Fruit fly (Drosophila melanogaster) whole organism, embryonic: ENCODE measurements around the gene Muc14A.

Experiments
- ATbp ChIP-seq: fragments of 200-800 bp; sonication (Bioruptor generic); optimal IDR thresholded peaks from 2 replicates; lab custom pipeline; 2017; ENCODE audit warnings: missing biosample characterization, mild to moderate bottlenecking, missing genetic modification characterization, missing genetic modification reagents
- Ada2b ChIP-seq: fragments of 200-800 bp; sonication (Bioruptor generic); IDR thresholded peaks from 2 replicates; pipeline ENCODE4 v1.3.6; 2022; ENCODE audit warnings: missing biosample characterization, missing genetic modification characterization
- Antp ChIP-seq: fragments of 200-800 bp; sonication (Bioruptor generic); optimal IDR thresholded peaks from 3 replicates; lab custom pipeline; 2016; ENCODE audit warnings: missing biosample characterization, missing genetic modification characterization
- CG12155 ChIP-seq: fragments of 200-800 bp; sonication (Bioruptor generic); optimal IDR thresholded peaks from 3 replicates; lab custom pipeline; 2016; ENCODE audit warnings: missing biosample characterization, missing genetic modification characterization
- CG12236 ChIP-seq: fragments of 200-800 bp; sonication (Bioruptor generic); optimal IDR thresholded peaks from 2 replicates; lab custom pipeline; 2016; ENCODE audit warnings: missing biosample characterization, missing genetic modification characterization
- CG1233 ChIP-seq: fragments of 200-800 bp; sonication (Bioruptor generic); optimal IDR thresholded peaks from 4 replicates; lab custom pipeline; 2018; ENCODE audit warnings: missing biosample characterization, mild to moderate bottlenecking, missing genetic modification characterization
- CG12391 ChIP-seq: fragments of 200-800 bp; sonication (Bioruptor generic); optimal IDR thresholded peaks from 3 replicates; lab custom pipeline; 2018; ENCODE audit warnings: missing biosample characterization, mild to moderate bottlenecking, missing genetic modification characterization, moderate library complexity
- CG12769 ChIP-seq: fragments of 200-800 bp; sonication (Bioruptor generic); optimal IDR thresholded peaks from 2 replicates; lab custom pipeline; 2019; ENCODE audit warnings: missing biosample characterization, mild to moderate bottlenecking, missing genetic modification characterization, moderate library complexity
- CG13296 ChIP-seq: fragments of 200-800 bp; sonication (Bioruptor generic); optimal IDR thresholded peaks from 3 replicates; lab custom pipeline; 2018; ENCODE audit warnings: missing biosample characterization, mild to moderate bottlenecking, missing genetic modification characterization
- CG13775 ChIP-seq: fragments of 200-800 bp; sonication (Bioruptor generic); optimal IDR thresholded peaks from 3 replicates; lab custom pipeline; 2017; ENCODE audit warnings: missing biosample characterization, mild to moderate bottlenecking, missing genetic modification characterization
- CG14014 ChIP-seq: fragments of 200-800 bp; sonication (Bioruptor generic); IDR thresholded peaks from 2 replicates; pipeline ENCODE4 v1.3.6; 2022; ENCODE audit warnings: missing biosample characterization, missing genetic modification characterization
- CG15514 ChIP-seq: fragments of 200-800 bp; sonication (Bioruptor generic); optimal IDR thresholded peaks from 3 replicates; lab custom pipeline; 2017; ENCODE audit warnings: missing biosample characterization, missing genetic modification characterization, mild to moderate bottlenecking, moderate library complexity, missing genetic modification reagents
- CG1602 ChIP-seq: fragments of 200-800 bp; sonication (Bioruptor generic); optimal IDR thresholded peaks from 3 replicates; lab custom pipeline; 2016; ENCODE audit warnings: missing biosample characterization, missing genetic modification characterization
- CG16779 ChIP-seq: fragments of 200-800 bp; sonication (Bioruptor generic); IDR thresholded peaks from 2 replicates; pipeline ENCODE4 v1.3.6; 2022; ENCODE audit warnings: missing biosample characterization, missing genetic modification characterization
- CG2712 ChIP-seq: fragments of 200-800 bp; optimal IDR thresholded peaks from 3 replicates; lab custom pipeline; 2019; ENCODE audit warnings: missing biosample characterization, mild to moderate bottlenecking, missing genetic modification characterization, moderate library complexity
- CG32767 ChIP-seq: fragments of 200-800 bp; sonication (Bioruptor generic); IDR thresholded peaks from 2 replicates; pipeline ENCODE4 v1.3.6; 2022; ENCODE audit warnings: missing biosample characterization, missing genetic modification characterization
- CG32772 ChIP-seq: fragments of 200-800 bp; sonication (Bioruptor generic); IDR thresholded peaks from 2 replicates; pipeline ENCODE4 v1.3.6; 2022; ENCODE audit warnings: missing biosample characterization, missing genetic modification characterization
- CG33213 ChIP-seq: fragments of 200-800 bp; sonication (Bioruptor generic); optimal IDR thresholded peaks from 3 replicates; lab custom pipeline; 2016; ENCODE audit warnings: missing biosample characterization, missing genetic modification characterization
- CG4854 ChIP-seq: fragments of 200-800 bp; sonication (Bioruptor generic); optimal IDR thresholded peaks from 2 replicates; lab custom pipeline; 2016; ENCODE audit warnings: missing biosample characterization, missing genetic modification characterization, inconsistent platforms
- CG6175 ChIP-seq: fragments of 200-800 bp; sonication (Bioruptor generic); IDR thresholded peaks from 3 replicates; pipeline ENCODE4 v1.3.6; 2022; ENCODE audit warnings: missing biosample characterization, missing genetic modification characterization
- CG6272 ChIP-seq: fragments of 200-800 bp; sonication (Bioruptor generic); IDR thresholded peaks from 2 replicates; pipeline ENCODE4 v1.3.6; 2022; ENCODE audit warnings: missing biosample characterization, missing genetic modification characterization
- CHES-1-like ChIP-seq: fragments of 200-800 bp; sonication (Bioruptor generic); optimal IDR thresholded peaks from 2 replicates; lab custom pipeline; 2016; ENCODE audit warnings: missing biosample characterization, missing genetic modification characterization
- CkIIα-i1 ChIP-seq: fragments of 200-800 bp; sonication (Bioruptor generic); IDR thresholded peaks from 2 replicates; pipeline ENCODE4 v1.3.6; 2022; ENCODE audit warnings: missing biosample characterization, missing genetic modification characterization
- Dad ChIP-seq: fragments of 200-800 bp; sonication (Bioruptor generic); optimal IDR thresholded peaks from 3 replicates; lab custom pipeline; 2016; ENCODE audit warnings: missing biosample characterization, missing genetic modification characterization
- E2f2 ChIP-seq: fragments of 200-800 bp; sonication (Bioruptor generic); IDR thresholded peaks from 2 replicates; pipeline ENCODE4 v1.3.6; 2022; ENCODE audit warnings: missing biosample characterization, missing genetic modification characterization
- Gug ChIP-seq: fragments of 200-800 bp; sonication (Bioruptor generic); IDR thresholded peaks from 4 replicates; pipeline ENCODE4 v1.3.6; 2022; ENCODE audit warnings: missing biosample characterization, missing genetic modification characterization
- HLHmδ ChIP-seq: fragments of 200-800 bp; sonication (Bioruptor generic); optimal IDR thresholded peaks from 2 replicates; lab custom pipeline; 2018; ENCODE audit warnings: missing biosample characterization, mild to moderate bottlenecking, missing genetic modification characterization, moderate library complexity
- Lhr ChIP-seq: fragments of 200-800 bp; sonication (Bioruptor generic); optimal IDR thresholded peaks from 3 replicates; lab custom pipeline; 2017; ENCODE audit warnings: mild to moderate bottlenecking, missing biosample characterization, missing genetic modification reagents, missing genetic modification characterization
- Ptx1 ChIP-seq: fragments of 200-800 bp; sonication (Bioruptor generic); IDR thresholded peaks from 2 replicates; pipeline ENCODE4 v1.3.6; 2022; ENCODE audit warnings: missing biosample characterization, missing genetic modification characterization
- Ravus ChIP-seq: fragments of 200-800 bp; sonication (Bioruptor generic); IDR thresholded peaks from 2 replicates; pipeline ENCODE4 v1.3.6; 2022; ENCODE audit warnings: missing biosample characterization, missing genetic modification characterization
- Tbp ChIP-seq: fragments of >200 bp; optimal IDR thresholded peaks from 2 replicates; lab custom pipeline; 2018; ENCODE audit warnings: missing biosample characterization, missing genetic modification characterization
- Xrp1 ChIP-seq: fragments of 200-800 bp; sonication (Bioruptor generic); IDR thresholded peaks from 2 replicates; pipeline ENCODE4 v1.3.6; 2022; ENCODE audit warnings: missing biosample characterization, missing genetic modification characterization
- YL-1 ChIP-seq: fragments of 200-800 bp; sonication (Bioruptor generic); optimal IDR thresholded peaks from 3 replicates; lab custom pipeline; 2017; ENCODE audit warnings: missing biosample characterization, mild to moderate bottlenecking, missing genetic modification characterization
- bigmax ChIP-seq: fragments of 200-800 bp; sonication (Bioruptor generic); optimal IDR thresholded peaks from 2 replicates; lab custom pipeline; 2018; ENCODE audit warnings: missing biosample characterization, mild to moderate bottlenecking, missing genetic modification characterization
- chif ChIP-seq, 2 experiments: fragments of 200-800 bp; sonication (Bioruptor generic); optimal IDR thresholded peaks; 3 replicates each; lab custom pipeline; 2016; ENCODE audit warnings: missing biosample characterization in 2 of 2, missing genetic modification characterization in 2 of 2
- crc ChIP-seq: fragments of 200-800 bp; sonication (Bioruptor generic); optimal IDR thresholded peaks from 2 replicates; lab custom pipeline; 2016; ENCODE audit warnings: missing biosample characterization, missing genetic modification characterization
- exex ChIP-seq: fragments of 200-800 bp; sonication (Bioruptor generic); optimal IDR thresholded peaks from 4 replicates; lab custom pipeline; 2018; ENCODE audit warnings: missing biosample characterization, mild to moderate bottlenecking, missing genetic modification characterization, moderate library complexity
- fd3F ChIP-seq: fragments of 200-800 bp; sonication (Bioruptor generic); optimal IDR thresholded peaks from 2 replicates; lab custom pipeline; 2018; ENCODE audit warnings: missing biosample characterization, mild to moderate bottlenecking, missing genetic modification characterization, moderate library complexity
- fu2 ChIP-seq: fragments of 200-800 bp; sonication (Bioruptor generic); optimal IDR thresholded peaks from 2 replicates; lab custom pipeline; 2016; ENCODE audit warnings: missing biosample characterization, missing genetic modification characterization
- gfzf ChIP-seq: fragments of 200-800 bp; sonication (Bioruptor generic); optimal IDR thresholded peaks from 2 replicates; lab custom pipeline; 2016; ENCODE audit warnings: missing biosample characterization, mild to moderate bottlenecking, missing genetic modification characterization, moderate library complexity
- hth ChIP-seq: fragments of >200 bp; optimal IDR thresholded peaks from 2 replicates; lab custom pipeline; 2017; ENCODE audit warnings: inconsistent platforms
- ind ChIP-seq: fragments of 200-800 bp; sonication (Bioruptor generic); optimal IDR thresholded peaks from 3 replicates; lab custom pipeline; 2016; ENCODE audit warnings: missing biosample characterization, missing genetic modification characterization
- lola ChIP-seq, 3 experiments: fragments of >200 bp in 2 of 3; fragments of 200-800 bp in 1 of 3; sonication (Bioruptor generic) in 1 of 3; optimal IDR thresholded peaks; 2 replicates each; lab custom pipeline; 2017 to 2019; ENCODE audit warnings: missing biosample characterization in 3 of 3, missing genetic modification characterization in 3 of 3, mild to moderate bottlenecking in 1 of 3, moderate library complexity in 1 of 3
- nom ChIP-seq: fragments of 200-800 bp; sonication (Bioruptor generic); optimal IDR thresholded peaks from 2 replicates; lab custom pipeline; 2017; ENCODE audit warnings: missing biosample characterization, missing genetic modification characterization, mild to moderate bottlenecking, moderate library complexity, missing genetic modification reagents
- org-1 ChIP-seq: fragments of 200-800 bp; sonication (Bioruptor generic); optimal IDR thresholded peaks from 2 replicates; lab custom pipeline; 2017; ENCODE audit warnings: missing biosample characterization, missing genetic modification characterization
- phol ChIP-seq: fragments of 200-800 bp; sonication (Bioruptor generic); optimal IDR thresholded peaks from 3 replicates; lab custom pipeline; 2018; ENCODE audit warnings: missing biosample characterization, mild to moderate bottlenecking, missing genetic modification characterization, moderate library complexity
- row ChIP-seq: fragments of 200-800 bp; sonication (Bioruptor generic); IDR thresholded peaks from 3 replicates; pipeline ENCODE4 v1.3.6; 2022; ENCODE audit warnings: missing biosample characterization, missing genetic modification characterization
- sim ChIP-seq: fragments of 200-800 bp; sonication (Bioruptor generic); IDR thresholded peaks from 2 replicates; pipeline ENCODE4 v1.3.6; 2022; ENCODE audit warnings: missing biosample characterization, missing genetic modification characterization
- so ChIP-seq: fragments of 200-800 bp; sonication (Bioruptor generic); IDR thresholded peaks from 3 replicates; pipeline ENCODE4 v1.3.6; 2022; ENCODE audit warnings: missing biosample characterization, missing genetic modification characterization
- ssp ChIP-seq: fragments of 200-800 bp; sonication (Bioruptor generic); IDR thresholded peaks from 2 replicates; pipeline ENCODE4 v1.3.6; 2022; ENCODE audit warnings: missing biosample characterization, missing genetic modification characterization
- tx ChIP-seq: fragments of 200-800 bp; sonication (Bioruptor generic); optimal IDR thresholded peaks from 2 replicates; lab custom pipeline; 2016; ENCODE audit warnings: missing biosample characterization, missing genetic modification characterization
- usp ChIP-seq: fragments of >200 bp; optimal IDR thresholded peaks from 2 replicates; lab custom pipeline; 2017; ENCODE audit warnings: missing biosample characterization, missing genetic modification characterization

The Muc14A gene

DNA sequence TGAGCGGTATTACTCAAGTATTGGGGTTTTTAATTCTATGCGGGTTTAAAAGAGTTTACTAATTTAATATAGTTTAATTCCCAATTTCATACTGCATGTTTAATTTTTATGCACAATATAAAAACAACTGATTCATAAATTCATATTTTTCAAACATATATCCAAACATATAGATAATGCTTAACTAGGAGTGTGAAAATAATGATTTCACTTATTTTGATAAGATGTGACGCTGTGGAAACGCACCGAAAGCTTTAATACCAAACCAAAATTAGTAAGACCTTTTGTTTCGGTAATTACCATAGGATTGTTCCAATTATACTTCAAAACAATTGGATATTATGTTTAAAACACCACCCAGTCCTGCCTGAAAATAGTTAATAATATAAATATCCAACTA, 25.4 kb upstream of the Muc14A start, which contains the start of gene Slc25A46a (continued):
- TF ChIP-seq CG2712 (tag; lab: Kevin White, UChicago) (peak; percentile 5), CG16779 (GFP tag; lab: Robert Waterston, UW) (no peak), lola (GFP tag; optimal IDR thresholded peaks at IDR 0.05; lab: Kevin White, UChicago) (peak in 1 of 3 experiments; percentile 59), CG12391 (tag; lab: Kevin White, UChicago) (peak; percentile 37), CG15514 (GFP tag; lab: Kevin White, UChicago) (peak; percentile 20), Lhr (GFP tag; lab: Kevin White, UChicago) (peak; percentile 11), row (GFP tag; lab: Robert Waterston, UW) (peak; percentile 65), phol (tag; lab: Kevin White, UChicago) (peak; percentile 37), gfzf (GFP tag; lab: Kevin White, UChicago) (peak; percentile 64), ssp (peak; percentile 86), CG12769 (no peak), bigmax (GFP tag; lab: Kevin White, UChicago) (no peak)

DNA sequence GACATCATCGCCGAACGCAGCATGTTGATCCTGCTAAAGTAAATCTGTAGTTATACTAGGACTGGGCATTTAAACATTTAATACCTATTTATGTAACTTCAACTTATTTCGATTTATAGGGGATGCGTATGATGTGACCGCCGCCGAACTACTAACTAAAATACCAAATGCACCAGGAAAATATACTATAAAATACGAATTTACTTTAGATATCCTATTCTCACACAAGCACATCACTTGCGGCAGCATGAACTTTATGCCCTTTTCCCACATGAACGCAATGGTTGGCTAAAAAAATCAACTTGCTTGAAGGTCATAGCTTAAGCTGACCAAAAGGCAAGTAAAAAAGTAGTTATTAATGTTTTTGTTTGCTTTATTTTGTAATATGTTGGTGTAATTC, 22.3 kb upstream of the Muc14A start, which contains the start of gene ND-20:
Gene ND-20 (minus strand): TSS at position 155 of the 400 bp plus-strand sequence.
- no peak for TF ChIP-seq fd3F (GFP tag; lab: Kevin White, UChicago)
- TF ChIP-seq CG12236 (GFP tag; lab: Kevin White, UChicago): no peak
- TF ChIP-seq Ptx1 (GFP tag; lab: Robert Waterston, UW): no peak
- no peak for TF ChIP-seq hth (lab: Kevin White, UChicago)
- TF ChIP-seq crc: no peak
- TF ChIP-seq CG32772 (GFP tag; lab: Robert Waterston, UW): no peak
- peak; percentile 61 for TF ChIP-seq YL-1 (GFP tag; lab: Kevin White, UChicago)
- TF ChIP-seq HLHmδ: no peak
- no peak for TF ChIP-seq usp (GFP tag; lab: Kevin White, UChicago)
- TF ChIP-seq Ada2b (GFP tag; lab: Robert Waterston, UW): no peak
- no peak for TF ChIP-seq Ravus
- TF ChIP-seq CHES-1-like (GFP tag; lab: Kevin White, UChicago): peak; percentile 43
- TF ChIP-seq E2f2 (GFP tag; lab: Robert Waterston, UW): peak; percentile 28; the same call in 1 of the 2 replicates
- TF ChIP-seq CG4854: no peak
- TF ChIP-seq CkIIα-i1: no peak
- TF ChIP-seq ATbp: no peak
- no peak for TF ChIP-seq CG6175 (GFP tag; lab: Robert Waterston, UW)
- no peak for TF ChIP-seq CG1233 (GFP tag; lab: Kevin White, UChicago)
- no peak for TF ChIP-seq CG6272
- TF ChIP-seq Tbp (GFP tag; lab: Kevin White, UChicago): no peak
- TF ChIP-seq so (GFP tag; lab: Robert Waterston, UW): no peak
- TF ChIP-seq CG33213: peak; percentile 43
- TF ChIP-seq CG15514 (GFP tag; lab: Kevin White, UChicago): peak; percentile 79
- TF ChIP-seq fu2 (GFP tag; lab: Kevin White, UChicago): no peak
- no peak for TF ChIP-seq CG1602 (GFP tag; lab: Kevin White, UChicago)
- no peak for TF ChIP-seq exex (tag; lab: Kevin White, UChicago)
- TF ChIP-seq nom (GFP tag; lab: Kevin White, UChicago): no peak
- no peak for TF ChIP-seq CG13775 (GFP tag; lab: Kevin White, UChicago)
- no peak for TF ChIP-seq CG13296
- no peak for TF ChIP-seq chif (GFP tag; optimal IDR thresholded peaks at IDR 0.05; lab: Kevin White, UChicago)
- no peak for TF ChIP-seq Antp (GFP tag; lab: Kevin White, UChicago)
- TF ChIP-seq CG32767 (GFP tag; lab: Robert Waterston, UW): no peak
- TF ChIP-seq CG14014 (GFP tag; lab: Robert Waterston, UW): no peak
- TF ChIP-seq Gug (GFP tag; lab: Robert Waterston, UW): no peak
- no peak for TF ChIP-seq ind
- TF ChIP-seq tx (GFP tag; lab: Kevin White, UChicago): no peak
- TF ChIP-seq Dad: no peak
- TF ChIP-seq Xrp1: no peak
- TF ChIP-seq org-1 (GFP tag; lab: Kevin White, UChicago): no peak
- TF ChIP-seq CG12155 (GFP tag; lab: Kevin White, UChicago): no peak
- no peak for TF ChIP-seq sim
